Worm (Caenorhabditis elegans): ENCODE results near the gene nhr-34.

nhr-34 gene

ce11 chrIV:9618015-9618414 lies 57.5 kb downstream of the nhr-34 start:
- TF ChIP-seq B0019.2 (GFP tag; conservative IDR thresholded peaks at IDR 0.05) (no peak), lag-1 (GFP tag; IDR thresholded peaks at IDR 0.05) (no peak), K11D2.4 (GFP tag; IDR thresholded peaks at IDR 0.05) (no peak), snpc-3.4 (tag; optimal IDR thresholded peaks at IDR 0.05) (no peak), gei-17 (GFP tag; optimal IDR thresholded peaks at IDR 0.05) (no peak), unc-130 (GFP tag; optimal IDR thresholded peaks at IDR 0.05) (no peak), lir-1 (GFP tag; conservative IDR thresholded peaks at IDR 0.05) (no peak), F57C9.4 (tag; optimal IDR thresholded peaks at IDR 0.05) (no peak), D2030.7 (GFP tag; IDR thresholded peaks at IDR 0.05) (no peak), hlh-26 (GFP tag; conservative IDR thresholded peaks at IDR 0.05) (no peak), F52B5.7 (tag; optimal IDR thresholded peaks at IDR 0.05) (no peak), unc-62 (GFP tag; optimal IDR thresholded peaks at IDR 0.05) (no peak), sptf-2 (GFP tag; optimal IDR thresholded peaks at IDR 0.05) (no peak), ztf-18 (tag; optimal IDR thresholded peaks at IDR 0.05) (no peak), lsy-27 (tag; optimal IDR thresholded peaks at IDR 0.05; ENCODE audit: borderline replicate concordance, insufficient read depth) (no peak), lin-54 (GFP tag; optimal IDR thresholded peaks at IDR 0.05) (no peak), fkh-3 (tag; optimal IDR thresholded peaks at IDR 0.05) (no peak), ceh-40 (GFP tag; IDR thresholded peaks at IDR 0.05) (no peak), Y79H2A.3 (GFP tag; conservative IDR thresholded peaks at IDR 0.05) (no peak), T07F8.4 (tag; optimal IDR thresholded peaks at IDR 0.05) (no peak)

ce11 chrIV:9617358-9617757 lies 58.1 kb downstream of the nhr-34 start:
- TF ChIP-seq unc-62 (GFP tag; optimal IDR thresholded peaks at IDR 0.05), result peak; percentile 53
- no peak for TF ChIP-seq ceh-27 (GFP tag; optimal IDR thresholded peaks at IDR 0.05)

DNA sequence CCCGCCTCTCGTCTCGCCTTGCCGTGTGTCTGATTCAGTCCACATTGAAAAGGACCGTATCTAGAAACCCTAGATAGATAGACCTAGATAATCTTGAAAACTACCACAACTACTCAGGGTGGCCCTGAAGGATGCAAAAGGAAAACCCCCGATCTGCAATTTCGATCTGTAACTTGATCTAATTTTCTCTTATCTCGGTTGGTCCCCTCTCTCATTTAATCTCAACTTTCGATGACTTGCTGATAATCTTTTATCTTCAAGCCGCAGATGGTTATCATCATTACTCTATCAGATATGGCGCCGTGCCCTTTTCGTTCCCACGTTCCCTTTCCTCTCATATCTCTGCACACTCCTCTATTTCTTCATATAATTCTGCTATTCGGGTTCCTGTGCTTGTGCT lies 60.0 kb downstream of the nhr-34 start:
- TF ChIP-seq ceh-40 (GFP tag; IDR thresholded peaks at IDR 0.05) (no peak), nfyb-1 (GFP tag; IDR thresholded peaks at IDR 0.05) (0 out of 2 replicates have a peak, but pooled peaks have one; percentile 3)

DNA sequence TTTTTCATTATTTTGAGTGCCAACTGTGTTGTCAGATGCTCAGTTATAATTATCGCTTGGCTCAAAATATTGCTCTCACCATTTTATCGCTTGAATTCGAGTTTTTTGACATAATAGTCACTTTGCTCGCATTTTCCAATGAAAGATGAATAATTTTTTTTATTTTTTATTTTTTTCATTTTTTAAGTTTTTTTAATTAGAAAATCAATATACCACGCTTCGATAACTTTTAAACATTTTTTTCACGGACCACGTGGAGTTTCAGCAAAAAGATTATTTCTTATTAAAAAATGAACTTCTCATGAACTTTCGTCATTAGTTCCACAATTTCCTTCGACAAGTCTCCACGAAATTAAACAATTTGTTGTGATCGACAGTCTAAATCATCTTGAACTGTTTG lies 60.8 kb downstream of the nhr-34 start, which contains the start of gene elt-1:
Gene elt-1 (plus strand): TSS at position 301 of the 400 bp plus-strand sequence.
- no peak for TF ChIP-seq let-526 (GFP tag; IDR thresholded peaks at IDR 0.05)
- no peak for TF ChIP-seq F57A8.1 (GFP tag; optimal IDR thresholded peaks at IDR 0.05)
- TF ChIP-seq ets-4 (GFP tag; optimal IDR thresholded peaks at IDR 0.05), result no peak
- no peak for TF ChIP-seq ekl-4 (GFP tag; IDR thresholded peaks at IDR 0.05)
- no peak for TF ChIP-seq lag-1 (GFP tag; IDR thresholded peaks at IDR 0.05)
- TF ChIP-seq snpc-3.4 (tag; optimal IDR thresholded peaks at IDR 0.05), result no peak
- no peak for TF ChIP-seq lsl-1 (GFP tag; optimal IDR thresholded peaks at IDR 0.05)
- no peak for TF ChIP-seq F57C9.4 (tag; optimal IDR thresholded peaks at IDR 0.05)
- TF ChIP-seq nhr-90 (tag; optimal IDR thresholded peaks at IDR 0.05), result no peak
- no peak for TF ChIP-seq ceh-79 (tag; optimal IDR thresholded peaks at IDR 0.05)
- no peak for TF ChIP-seq unc-130 (GFP tag; optimal IDR thresholded peaks at IDR 0.05)
- no peak for TF ChIP-seq bed-2 (GFP tag; IDR thresholded peaks at IDR 0.05)
- TF ChIP-seq zfh-2 (GFP tag; conservative IDR thresholded peaks at IDR 0.05), result no peak
- TF ChIP-seq lin-40 (tag; optimal IDR thresholded peaks at IDR 0.05), result no peak
- no peak for TF ChIP-seq F52B5.7 (tag; optimal IDR thresholded peaks at IDR 0.05)
- no peak for TF ChIP-seq Y79H2A.3 (GFP tag; conservative IDR thresholded peaks at IDR 0.05)
- no peak for TF ChIP-seq madf-10 (tag; optimal IDR thresholded peaks at IDR 0.05)
- TF ChIP-seq ZK185.1 (tag; optimal IDR thresholded peaks at IDR 0.05; ENCODE audit: poor library complexity, severe bottlenecking), result no peak
- TF ChIP-seq ztf-28 (GFP tag; IDR thresholded peaks at IDR 0.05), result no peak
- no peak for TF ChIP-seq rec-8 (tag; optimal IDR thresholded peaks at IDR 0.05)

All from whole organism, young adult.